Worm (Caenorhabditis elegans) whole organism, L1 larva: ENCODE results near the gene lec-4.

Source experiments
- aha-1 ChIP-seq: fragments of 150-350 bp; optimal IDR thresholded peaks from 2 replicates; lab custom pipeline; 2014; ENCODE audit warnings: missing biosample characterization, missing genetic modification characterization
- alr-1 ChIP-seq: fragments of 200-800 bp; sonication (Bioruptor generic); optimal IDR thresholded peaks from 2 replicates; lab custom pipeline; 2018; ENCODE audit warnings: borderline replicate concordance, mild to moderate bottlenecking, missing genetic modification characterization, missing compliant biosample characterization
- ceh-8 ChIP-seq: fragments of 200-800 bp; sonication (Bioruptor generic); optimal IDR thresholded peaks from 2 replicates; lab custom pipeline; 2018; ENCODE audit warnings: mild to moderate bottlenecking, missing genetic modification characterization, moderate library complexity, missing compliant biosample characterization
- ceh-88 ChIP-seq: fragments of 200-800 bp; sonication (Bioruptor generic); IDR thresholded peaks from 2 replicates; pipeline ENCODE4 v1.3.6; 2022; ENCODE audit warnings: missing genetic modification characterization, missing compliant biosample characterization
- ceh-90 ChIP-seq: sonication (generic microtip); optimal IDR thresholded peaks from 2 replicates; lab custom pipeline; 2016; ENCODE audit warnings: missing genetic modification characterization, missing compliant biosample characterization
- dpl-1 ChIP-seq, 3 experiments: fragments of 150-350 bp in 2 of 3; sonication (generic microtip) in 1 of 3; optimal IDR thresholded peaks; 2 replicates each; lab custom pipeline; 2014 to 2017; ENCODE audit warnings: missing biosample characterization in 3 of 3, missing genetic modification characterization in 3 of 3, missing genetic modification reagents in 3 of 3
- efl-1 ChIP-seq, 4 experiments: fragments of 150-350 bp; optimal IDR thresholded peaks in 3 of 4; peaks in 1 of 4; 1 replicate in 1 of 4; 2 replicates in 3 of 4; lab custom pipeline; 2014; ENCODE audit warnings: missing biosample characterization in 2 of 4, missing genetic modification characterization in 2 of 4, missing genetic modification reagents in 2 of 4
- ets-5 ChIP-seq: fragments of 200-800 bp; sonication (Bioruptor generic); IDR thresholded peaks from 2 replicates; pipeline ENCODE4 v1.3.6; 2022; ENCODE audit warnings: missing genetic modification characterization, missing compliant biosample characterization
- hlh-17 ChIP-seq: fragments of 200-800 bp; sonication (Bioruptor generic); optimal IDR thresholded peaks from 2 replicates; lab custom pipeline; 2018; ENCODE audit warnings: missing genetic modification characterization, mild to moderate bottlenecking, missing compliant biosample characterization, moderate library complexity, borderline replicate concordance
- hlh-4 ChIP-seq: sonication (generic microtip); optimal IDR thresholded peaks from 2 replicates; lab custom pipeline; 2016; ENCODE audit warnings: mild to moderate bottlenecking, missing genetic modification characterization, missing compliant biosample characterization
- lin-14 ChIP-seq: fragments of 200-800 bp; sonication (Bioruptor generic); optimal IDR thresholded peaks from 2 replicates; lab custom pipeline; 2018; ENCODE audit warnings: mild to moderate bottlenecking, missing genetic modification characterization, moderate library complexity, missing compliant biosample characterization
- lin-35 ChIP-seq, 2 experiments: fragments of 150-350 bp; optimal IDR thresholded peaks; 2 replicates each; lab custom pipeline; 2014; ENCODE audit warnings: missing biosample characterization in 2 of 2, missing genetic modification characterization in 2 of 2, missing genetic modification reagents in 2 of 2
- lin-39 ChIP-seq: fragments of 150-350 bp; optimal IDR thresholded peaks from 2 replicates; lab custom pipeline; 2014; ENCODE audit warnings: missing biosample characterization, missing genetic modification reagents, missing genetic modification characterization
- lir-3 ChIP-seq: sonication (generic microtip); optimal IDR thresholded peaks from 2 replicates; lab custom pipeline; 2016; ENCODE audit warnings: mild to moderate bottlenecking, missing genetic modification characterization, moderate library complexity, missing compliant biosample characterization; ENCODE audit not compliant: poor library complexity
- lsy-2 ChIP-seq, 2 experiments: fragments of 150-350 bp; optimal IDR thresholded peaks; 2 replicates each; lab custom pipeline; 2014; ENCODE audit warnings: missing biosample characterization in 2 of 2, missing genetic modification characterization in 2 of 2
- mdl-1 ChIP-seq, 2 experiments: fragments of 150-350 bp; optimal IDR thresholded peaks; 2 replicates each; lab custom pipeline; 2014 to 2017; ENCODE audit warnings: missing biosample characterization in 2 of 2, missing genetic modification characterization in 2 of 2, inconsistent platforms in 1 of 2
- mep-1 ChIP-seq: fragments of 150-350 bp; optimal IDR thresholded peaks from 2 replicates; lab custom pipeline; 2014; ENCODE audit warnings: missing biosample characterization, missing genetic modification characterization
- nhr-12 ChIP-seq: sonication (generic microtip); optimal IDR thresholded peaks from 2 replicates; lab custom pipeline; 2017; ENCODE audit warnings: missing biosample characterization, missing genetic modification characterization
- nhr-47 ChIP-seq: sonication (generic microtip); optimal IDR thresholded peaks from 2 replicates; lab custom pipeline; 2016; ENCODE audit warnings: mild to moderate bottlenecking, missing genetic modification characterization, moderate library complexity, missing compliant biosample characterization
- nhr-71 ChIP-seq: sonication (generic microtip); optimal IDR thresholded peaks from 2 replicates; lab custom pipeline; 2016; ENCODE audit warnings: mild to moderate bottlenecking, missing genetic modification characterization, moderate library complexity, missing compliant biosample characterization
- nhr-77 ChIP-seq: fragments of 150-350 bp; optimal IDR thresholded peaks from 2 replicates; lab custom pipeline; 2014; ENCODE audit warnings: missing biosample characterization, missing genetic modification characterization
- nhr-84 ChIP-seq: sonication (generic microtip); optimal IDR thresholded peaks from 2 replicates; lab custom pipeline; 2017; ENCODE audit warnings: missing biosample characterization, missing genetic modification characterization
- nhr-85 ChIP-seq: sonication (generic microtip); peaks from one replicate; lab custom pipeline; 2016; ENCODE audit warnings: missing genetic modification characterization, inconsistent platforms, missing compliant biosample characterization
- nhr-90 ChIP-seq: sonication (generic microtip); optimal IDR thresholded peaks from 2 replicates; lab custom pipeline; 2016; ENCODE audit warnings: mild to moderate bottlenecking, missing genetic modification characterization, missing compliant biosample characterization; ENCODE audit not compliant: poor library complexity
- rnt-1 ChIP-seq: sonication (generic microtip); optimal IDR thresholded peaks from 2 replicates; lab custom pipeline; 2016; ENCODE audit warnings: mild to moderate bottlenecking, missing genetic modification characterization, moderate library complexity, missing compliant biosample characterization
- swsn-7 ChIP-seq: sonication (generic microtip); optimal IDR thresholded peaks from 2 replicates; lab custom pipeline; 2016; ENCODE audit warnings: missing genetic modification characterization, missing compliant biosample characterization
- unc-130 ChIP-seq: fragments of 150-350 bp; optimal IDR thresholded peaks from 2 replicates; lab custom pipeline; 2017; ENCODE audit warnings: missing biosample characterization, missing genetic modification characterization, inconsistent platforms
- zip-4 ChIP-seq: fragments of 200-800 bp; sonication (Bioruptor generic); optimal IDR thresholded peaks from 2 replicates; lab custom pipeline; 2018; ENCODE audit warnings: mild to moderate bottlenecking, missing genetic modification characterization, moderate library complexity, missing compliant biosample characterization
- ztf-11 ChIP-seq, 2 experiments: sonication (generic microtip); optimal IDR thresholded peaks; 2 replicates each; lab custom pipeline; 2016 to 2017; ENCODE audit warnings: missing genetic modification characterization in 2 of 2, missing biosample characterization in 1 of 2, missing compliant biosample characterization in 1 of 2
- ztf-4 ChIP-seq: fragments of 150-350 bp; optimal IDR thresholded peaks from 2 replicates; lab custom pipeline; 2014; ENCODE audit warnings: missing biosample characterization, missing genetic modification characterization

lec-4 gene

ce11 chrIII:3797180-3798026 is 24.3 kb upstream of the lec-4 start (continued):
- TF ChIP-seq hlh-17 (GFP tag; lab: Kevin White, UChicago) (no peak), nhr-85 (tag; lab: Kevin White, UChicago) (peak; percentile 94), efl-1 (optimal IDR thresholded peaks at IDR 0.05; lab: Kevin White, UChicago) (peak in 1 of 2 experiments; percentile 11), efl-1 (GFP tag; optimal IDR thresholded peaks at IDR 0.05 in 1 of 2; lab: Kevin White, UChicago) (peak in 1 of 2 experiments; percentile 80), nhr-12 (no peak), zip-4 (GFP tag; lab: Kevin White, UChicago) (no peak), alr-1 (no peak), ets-5 (GFP tag; lab: Robert Waterston, UW) (no peak)

DNA sequence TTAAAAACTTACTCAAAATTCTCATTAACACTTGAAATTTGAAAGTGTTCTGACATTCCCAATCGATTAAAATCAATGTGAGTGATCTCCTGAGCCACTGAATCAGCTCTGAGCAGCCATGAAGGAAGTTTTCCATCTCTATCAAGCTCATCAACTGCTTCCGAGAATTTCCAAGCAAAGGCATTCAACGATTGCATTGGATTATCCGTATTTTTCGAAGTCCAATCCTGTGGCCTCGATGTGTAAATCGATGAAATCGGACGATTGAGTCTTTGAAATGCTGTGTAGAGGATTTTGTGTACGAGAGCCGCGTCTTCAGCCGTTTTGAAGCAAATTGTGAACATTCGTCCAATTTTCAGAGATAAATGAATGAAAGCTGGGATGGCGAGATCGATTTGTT is 22.8 kb upstream of the lec-4 start:
- TF ChIP-seq nhr-85 (tag; lab: Kevin White, UChicago) (peak; percentile 45), lir-3 (tag; lab: Kevin White, UChicago) (no peak), nhr-84 (tag; lab: Kevin White, UChicago) (no peak)

DNA sequence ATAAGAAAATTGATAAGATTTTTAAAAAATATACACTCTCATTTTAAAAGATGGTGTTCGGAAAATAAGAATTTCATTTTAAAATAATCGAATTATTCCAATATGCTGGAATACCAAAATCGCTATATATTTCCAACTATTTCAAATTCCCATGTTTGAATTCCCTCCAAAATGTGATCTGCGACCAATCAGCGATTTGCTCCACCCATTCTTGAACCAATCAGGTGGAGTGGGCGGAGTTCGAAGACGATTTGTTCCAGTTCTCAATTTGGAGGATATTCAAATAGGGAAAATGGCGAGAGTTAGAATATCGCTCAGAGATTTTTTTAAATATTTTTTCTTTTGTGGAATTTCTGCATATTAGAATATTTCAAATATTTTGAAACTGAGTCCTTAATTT is 17.7 kb upstream of the lec-4 start:
- peak in 1 of 2 experiments; percentile 34 for TF ChIP-seq efl-1 (optimal IDR thresholded peaks at IDR 0.05; lab: Kevin White, UChicago)
- TF ChIP-seq efl-1 (GFP tag; optimal IDR thresholded peaks at IDR 0.05 in 1 of 2; lab: Kevin White, UChicago): peak; percentile 71 to 83
- TF ChIP-seq lin-14: no peak
- no peak for TF ChIP-seq ztf-11 (tag; optimal IDR thresholded peaks at IDR 0.05; lab: Kevin White, UChicago)
- no peak for TF ChIP-seq ceh-88 (GFP tag; lab: Robert Waterston, UW)
- no peak for TF ChIP-seq nhr-85 (tag; lab: Kevin White, UChicago)
- TF ChIP-seq mep-1 (tag; lab: Kevin White, UChicago): no peak
- TF ChIP-seq lir-3 (tag; lab: Kevin White, UChicago): no peak
- no peak for TF ChIP-seq lin-39
- no peak for TF ChIP-seq nhr-77
- TF ChIP-seq nhr-90 (tag; lab: Kevin White, UChicago): no peak
- peak; percentile 17 to 38 for TF ChIP-seq lin-35 (GFP tag; optimal IDR thresholded peaks at IDR 0.05; lab: Kevin White, UChicago)
- no peak for TF ChIP-seq zip-4 (GFP tag; lab: Kevin White, UChicago)
- TF ChIP-seq dpl-1 (GFP tag; optimal IDR thresholded peaks at IDR 0.05; lab: Kevin White, UChicago): peak in 2 of 3 experiments; percentile 50 to 67
- no peak for TF ChIP-seq ceh-90
- TF ChIP-seq swsn-7: no peak
- TF ChIP-seq mdl-1 (tag; optimal IDR thresholded peaks at IDR 0.05; lab: Kevin White, UChicago): no peak
- no peak for TF ChIP-seq rnt-1 (tag; lab: Kevin White, UChicago)
- no peak for TF ChIP-seq ceh-8 (GFP tag; lab: Kevin White, UChicago)
- TF ChIP-seq hlh-4: no peak
- no peak for TF ChIP-seq aha-1 (tag; lab: Kevin White, UChicago)
- TF ChIP-seq nhr-71 (tag; lab: Kevin White, UChicago): no peak

- peak; percentile 7 for TF ChIP-seq ztf-4 (tag; lab: Kevin White, UChicago)
- TF ChIP-seq unc-130: no peak
- TF ChIP-seq nhr-12: no peak
- TF ChIP-seq ceh-8 (GFP tag; lab: Kevin White, UChicago): peak; percentile 63
- TF ChIP-seq efl-1 (optimal IDR thresholded peaks at IDR 0.05; lab: Kevin White, UChicago): no peak
- peak in 1 of 2 experiments; percentile 51 for TF ChIP-seq efl-1 (GFP tag; optimal IDR thresholded peaks at IDR 0.05 in 1 of 2; lab: Kevin White, UChicago)
- peak in 1 of 2 experiments; percentile 5 for TF ChIP-seq lsy-2 (tag; optimal IDR thresholded peaks at IDR 0.05; lab: Kevin White, UChicago)
- TF ChIP-seq ceh-90: no peak
- no peak for TF ChIP-seq dpl-1 (GFP tag; optimal IDR thresholded peaks at IDR 0.05; lab: Kevin White, UChicago)
- peak; percentile 7 for TF ChIP-seq lin-14
- TF ChIP-seq nhr-85 (tag; lab: Kevin White, UChicago): peak; percentile 55
- TF ChIP-seq nhr-47: no peak
Observed at ce11 chrIII:3789688-3790371, 16.7 kb upstream of the lec-4 start.
